Worm (Caenorhabditis elegans) whole organism, late embryonic: Measurements from ENCODE around the gene cct-5.

Experiments used
- C08G9.2 ChIP-seq: sonication (generic microtip); optimal IDR thresholded peaks from 2 replicates; lab custom pipeline; 2016; ENCODE audit warnings: mild to moderate bottlenecking, missing genetic modification characterization, moderate library complexity, missing compliant biosample characterization
- F13H6.1 ChIP-seq: sonication (generic microtip); optimal IDR thresholded peaks from 2 replicates; lab custom pipeline; 2016; ENCODE audit warnings: missing genetic modification characterization, missing compliant biosample characterization
- K02D7.2 ChIP-seq: sonication (generic microtip); optimal IDR thresholded peaks from 2 replicates; lab custom pipeline; 2017; ENCODE audit warnings: mild to moderate bottlenecking, missing genetic modification characterization, missing compliant biosample characterization
- T23F11.4 ChIP-seq: fragments of 200-800 bp; sonication (Bioruptor generic); optimal IDR thresholded peaks from 2 replicates; lab custom pipeline; 2018; ENCODE audit warnings: mild to moderate bottlenecking, missing genetic modification characterization, missing compliant biosample characterization
- ceh-2 ChIP-seq: sonication (generic microtip); optimal IDR thresholded peaks from 2 replicates; lab custom pipeline; 2016; ENCODE audit warnings: missing genotype, missing genetic modification characterization, missing compliant biosample characterization
- ceh-22 ChIP-seq: sonication (generic microtip); optimal IDR thresholded peaks from 2 replicates; lab custom pipeline; 2017; ENCODE audit warnings: missing biosample characterization, missing genetic modification characterization
- ceh-45 ChIP-seq: fragments of 200-800 bp; sonication (Bioruptor generic); IDR thresholded peaks from 2 replicates; pipeline ENCODE4 v1.3.6; 2022; ENCODE audit warnings: missing genetic modification reagents, missing genetic modification characterization, missing compliant biosample characterization
- ceh-48 ChIP-seq: sonication (generic microtip); optimal IDR thresholded peaks from 2 replicates; lab custom pipeline; 2016; ENCODE audit warnings: missing genetic modification characterization, inconsistent platforms, missing compliant biosample characterization
- che-1 ChIP-seq: sonication (generic microtip); optimal IDR thresholded peaks from 2 replicates; lab custom pipeline; 2016; ENCODE audit warnings: mild to moderate bottlenecking, missing genetic modification characterization, missing compliant biosample characterization
- dmd-4 ChIP-seq: sonication (generic microtip); optimal IDR thresholded peaks from 2 replicates; lab custom pipeline; 2016; ENCODE audit warnings: borderline replicate concordance, missing genetic modification characterization, missing compliant biosample characterization
- dve-1 ChIP-seq: sonication (generic microtip); optimal IDR thresholded peaks from 2 replicates; lab custom pipeline; 2017; ENCODE audit warnings: antibody characterized with exemption, mild to moderate bottlenecking, missing genetic modification characterization, missing compliant biosample characterization
- elt-2 ChIP-seq: sonication (generic microtip); optimal IDR thresholded peaks from 2 replicates; lab custom pipeline; 2016; ENCODE audit warnings: missing genetic modification reagents, missing genetic modification characterization, missing compliant biosample characterization
- elt-4 ChIP-seq: sonication (generic microtip); optimal IDR thresholded peaks from 2 replicates; lab custom pipeline; 2016; ENCODE audit warnings: missing genetic modification characterization, missing compliant biosample characterization
- ets-4 ChIP-seq: sonication (generic microtip); optimal IDR thresholded peaks from 2 replicates; lab custom pipeline; 2016; ENCODE audit warnings: missing genetic modification characterization, missing compliant biosample characterization
- fkh-6 ChIP-seq: sonication (generic microtip); optimal IDR thresholded peaks from 2 replicates; lab custom pipeline; 2016; ENCODE audit warnings: missing genetic modification characterization, missing compliant biosample characterization
- gmeb-2 ChIP-seq: sonication (generic microtip); optimal IDR thresholded peaks from 2 replicates; lab custom pipeline; 2016; ENCODE audit warnings: missing genetic modification characterization, inconsistent platforms, missing compliant biosample characterization
- hlh-13 ChIP-seq: fragments of 200-800 bp; sonication (Bioruptor generic); optimal IDR thresholded peaks from 2 replicates; lab custom pipeline; 2018; ENCODE audit warnings: mild to moderate bottlenecking, missing genetic modification characterization, missing compliant biosample characterization
- hlh-15 ChIP-seq: sonication (generic microtip); optimal IDR thresholded peaks from 2 replicates; lab custom pipeline; 2016; ENCODE audit warnings: missing genetic modification characterization, missing compliant biosample characterization
- hlh-30 ChIP-seq: sonication (generic microtip); optimal IDR thresholded peaks from 2 replicates; lab custom pipeline; 2017; ENCODE audit warnings: antibody characterized with exemption, missing genetic modification characterization, missing compliant biosample characterization; ENCODE audit not compliant: insufficient read depth
- hlh-6 ChIP-seq: sonication (generic microtip); optimal IDR thresholded peaks from 2 replicates; lab custom pipeline; 2016; ENCODE audit warnings: missing genotype, missing genetic modification characterization, missing compliant biosample characterization
- hlh-8 ChIP-seq: sonication (generic microtip); optimal IDR thresholded peaks from 2 replicates; lab custom pipeline; 2016; ENCODE audit warnings: missing genotype, missing genetic modification characterization, missing compliant biosample characterization
- lin-11 ChIP-seq: fragments of 200-800 bp; sonication (Bioruptor generic); optimal IDR thresholded peaks from 2 replicates; lab custom pipeline; 2018; ENCODE audit warnings: mild to moderate bottlenecking, missing genetic modification characterization, missing compliant biosample characterization
- madf-2 ChIP-seq: sonication (generic microtip); optimal IDR thresholded peaks from 2 replicates; lab custom pipeline; 2017; ENCODE audit warnings: missing genetic modification characterization, missing compliant biosample characterization
- mec-3 ChIP-seq: sonication (generic microtip); optimal IDR thresholded peaks from 2 replicates; lab custom pipeline; 2016; ENCODE audit warnings: borderline replicate concordance, missing genetic modification characterization, missing compliant biosample characterization
- nhr-11 ChIP-seq: fragments of 150-350 bp; optimal IDR thresholded peaks from 2 replicates; lab custom pipeline; 2014; ENCODE audit warnings: missing biosample characterization, missing genetic modification characterization
- nhr-232 ChIP-seq: sonication (generic microtip); optimal IDR thresholded peaks from 2 replicates; lab custom pipeline; 2016; ENCODE audit warnings: missing genetic modification characterization, missing compliant biosample characterization
- pha-4 ChIP-seq: fragments of 150-350 bp; optimal IDR thresholded peaks from 2 replicates; lab custom pipeline; 2018; ENCODE audit warnings: missing biosample characterization, missing genetic modification reagents, missing genetic modification characterization
- pqm-1 ChIP-seq: sonication (generic microtip); optimal IDR thresholded peaks from 2 replicates; lab custom pipeline; 2016; ENCODE audit warnings: missing genetic modification characterization, missing compliant biosample characterization
- pros-1 ChIP-seq: fragments of 150-350 bp; optimal IDR thresholded peaks from 2 replicates; lab custom pipeline; 2014; ENCODE audit warnings: missing biosample characterization, missing genetic modification reagents, missing genetic modification characterization
- ref-2 ChIP-seq: sonication (generic microtip); optimal IDR thresholded peaks from 2 replicates; lab custom pipeline; 2016; ENCODE audit warnings: missing genetic modification characterization, missing compliant biosample characterization
- rnt-1 ChIP-seq: sonication (generic microtip); optimal IDR thresholded peaks from 2 replicates; lab custom pipeline; 2016; ENCODE audit warnings: missing genetic modification characterization, missing compliant biosample characterization
- sdc-2 ChIP-seq: sonication (generic microtip); optimal IDR thresholded peaks from 2 replicates; lab custom pipeline; 2016; ENCODE audit warnings: missing genotype, missing genetic modification characterization, missing compliant biosample characterization
- ttx-3 ChIP-seq: sonication (generic microtip); optimal IDR thresholded peaks from 2 replicates; lab custom pipeline; 2016; ENCODE audit warnings: missing genetic modification reagents, missing genetic modification characterization, missing compliant biosample characterization
- unc-42 ChIP-seq: sonication (generic microtip); optimal IDR thresholded peaks from 2 replicates; lab custom pipeline; 2016; ENCODE audit warnings: missing genotype, missing genetic modification characterization, missing compliant biosample characterization
- unc-86 ChIP-seq: sonication (generic microtip); optimal IDR thresholded peaks from 2 replicates; lab custom pipeline; 2016; ENCODE audit warnings: missing genetic modification characterization, missing compliant biosample characterization
- ztf-16 ChIP-seq: sonication (generic microtip); optimal IDR thresholded peaks from 2 replicates; lab custom pipeline; 2017; ENCODE audit warnings: missing genetic modification characterization, missing compliant biosample characterization

cct-5 gene

ce11 chrIII:4496085-4496484 lies 11.8 kb downstream of the cct-5 start:
- TF ChIP-seq mec-3: no peak
- TF ChIP-seq ets-4 (tag; lab: Kevin White, UChicago): no peak
- TF ChIP-seq unc-86 (tag; lab: Kevin White, UChicago): no peak
- no peak for TF ChIP-seq nhr-11 (tag; lab: Kevin White, UChicago)
- no peak for TF ChIP-seq C08G9.2 (tag; lab: Kevin White, UChicago)
- TF ChIP-seq dmd-4: no peak
- no peak for TF ChIP-seq pqm-1 (tag; lab: Kevin White, UChicago)
- no peak for TF ChIP-seq dve-1 (tag; lab: Kevin White, UChicago)
- TF ChIP-seq ceh-22: no peak
- TF ChIP-seq ceh-45 (GFP tag; lab: Robert Waterston, UW): no peak
- TF ChIP-seq ceh-2: no peak
- no peak for TF ChIP-seq hlh-6 (tag; lab: Kevin White, UChicago)

ce11 chrIII:4495685-4496084 lies 12.2 kb downstream of the cct-5 start:
- TF ChIP-seq pqm-1 (tag; lab: Kevin White, UChicago) (no peak), ceh-45 (GFP tag; lab: Robert Waterston, UW) (no peak), hlh-15 (tag; lab: Kevin White, UChicago) (no peak), nhr-232 (tag; lab: Kevin White, UChicago) (no peak)
- TF ChIP-seq, all 69 proteins: peak for 0

ce11 chrIII:4495250-4495649 lies 12.7 kb downstream of the cct-5 start:
- no peak for TF ChIP-seq elt-4 (tag; lab: Kevin White, UChicago)
- TF ChIP-seq che-1 (tag; lab: Kevin White, UChicago): no peak
- TF ChIP-seq nhr-232 (tag; lab: Kevin White, UChicago): no peak
- no peak for TF ChIP-seq ceh-48 (tag; lab: Kevin White, UChicago)
- no peak for TF ChIP-seq ref-2 (tag; lab: Kevin White, UChicago)
- TF ChIP-seq ztf-16 (tag; lab: Kevin White, UChicago): no peak
- no peak for TF ChIP-seq dve-1 (tag; lab: Kevin White, UChicago)
- no peak for TF ChIP-seq ttx-3
- TF ChIP-seq hlh-13 (GFP tag; lab: Kevin White, UChicago): no peak

- no peak for TF ChIP-seq unc-42 (tag; lab: Kevin White, UChicago)
- TF ChIP-seq hlh-30 (tag; lab: Kevin White, UChicago): peak; percentile 63
- peak; percentile 50 for TF ChIP-seq elt-2
- TF ChIP-seq, all 69 proteins: peak for 2
Measured at ce11 chrIII:4494541-4495010, 13.3 kb downstream of the cct-5 start.

- TF ChIP-seq ceh-48 (tag; lab: Kevin White, UChicago): no peak
Measured at ce11 chrIII:4493008-4493777, 14.7 kb downstream of the cct-5 start.

- TF ChIP-seq lin-11 (tag; lab: Kevin White, UChicago) (no peak), dve-1 (tag; lab: Kevin White, UChicago) (no peak), hlh-8 (tag; lab: Kevin White, UChicago) (no peak), madf-2 (no peak), T23F11.4 (GFP tag; lab: Kevin White, UChicago) (no peak), gmeb-2 (no peak), K02D7.2 (no peak), ets-4 (tag; lab: Kevin White, UChicago) (no peak), nhr-232 (tag; lab: Kevin White, UChicago) (no peak), pqm-1 (tag; lab: Kevin White, UChicago) (no peak), F13H6.1 (tag; lab: Kevin White, UChicago) (no peak), rnt-1 (tag; lab: Kevin White, UChicago) (no peak), ceh-22 (no peak), C08G9.2 (tag; lab: Kevin White, UChicago) (no peak), che-1 (tag; lab: Kevin White, UChicago) (no peak), pha-4 (tag; lab: Kevin White, UChicago) (no peak), sdc-2 (tag; lab: Kevin White, UChicago) (no peak), pros-1 (tag; lab: Kevin White, UChicago) (no peak), ref-2 (tag; lab: Kevin White, UChicago) (no peak), fkh-6 (tag; lab: Kevin White, UChicago) (no peak)
Measured at ce11 chrIII:4491164-4492144, 16.5 kb downstream of the cct-5 start.
